Worm (Caenorhabditis elegans): ENCODE measurements around the gene wago-5.

The wago-5 gene

ce11 chrII:5828486-5828885 lies 13.2 kb upstream of the wago-5 start, which contains the start of gene ZK1248.11:
ZK1248.11 (minus strand) TSS chrII:5828586.
- no peak for TF ChIP-seq klf-2 (GFP tag; conservative IDR thresholded peaks at IDR 0.05)
- TF ChIP-seq tab-1 (GFP tag; IDR thresholded peaks at IDR 0.05) = no peak
- TF ChIP-seq med-1 (GFP tag; optimal IDR thresholded peaks at IDR 0.05; ENCODE audit: insufficient read depth) = no peak
- TF ChIP-seq ztf-29 (GFP tag; IDR thresholded peaks at IDR 0.05) = no peak

- TF ChIP-seq tab-1 (GFP tag; IDR thresholded peaks at IDR 0.05) (no peak), klf-2 (GFP tag; conservative IDR thresholded peaks at IDR 0.05) (no peak), T22C8.4 (GFP tag; IDR thresholded peaks at IDR 0.05) (no peak), ref-1 (GFP tag; conservative IDR thresholded peaks at IDR 0.05) (no peak), ztf-23 (GFP tag; IDR thresholded peaks at IDR 0.05) (no peak), flt-1 (GFP tag; IDR thresholded peaks at IDR 0.05) (no peak)
These were observed 12.1 kb upstream of the wago-5 start, which contains the start of gene tbc-2 for ce11 chrII:5827364-5827763. tbc-2 (minus strand) TSS chrII:5827443.

- TF ChIP-seq klf-2 (GFP tag; conservative IDR thresholded peaks at IDR 0.05) (no peak), ref-1 (GFP tag; conservative IDR thresholded peaks at IDR 0.05) (no peak), tab-1 (GFP tag; IDR thresholded peaks at IDR 0.05) (no peak), cog-1 (tag; optimal IDR thresholded peaks at IDR 0.05) (no peak), med-1 (GFP tag; optimal IDR thresholded peaks at IDR 0.05; ENCODE audit: insufficient read depth) (no peak), ztf-23 (GFP tag; IDR thresholded peaks at IDR 0.05) (no peak), ztf-29 (GFP tag; IDR thresholded peaks at IDR 0.05) (no peak), flt-1 (GFP tag; IDR thresholded peaks at IDR 0.05) (no peak), T22C8.4 (GFP tag; IDR thresholded peaks at IDR 0.05) (no peak)
These were observed 5.0 kb upstream of the wago-5 start, which contains the start of gene ehs-1 for ce11 chrII:5820282-5820762. ehs-1 (plus strand) TSS chrII:5820712.

ce11 chrII:5819655-5820054 lies 4.4 kb upstream of the wago-5 start:
- TF ChIP-seq flt-1 (GFP tag; IDR thresholded peaks at IDR 0.05) (peak; percentile 52; the same call in 1 of the 2 replicates), klf-2 (GFP tag; conservative IDR thresholded peaks at IDR 0.05) (no peak), med-1 (GFP tag; optimal IDR thresholded peaks at IDR 0.05; ENCODE audit: insufficient read depth) (no peak), ztf-23 (GFP tag; IDR thresholded peaks at IDR 0.05) (0 out of 2 replicates have a peak, but pooled peaks have one; percentile 48)

ce11 chrII:5818298-5818697 lies 3.0 kb upstream of the wago-5 start, which contains the start of gene ZK1248.4:
ZK1248.4 (plus strand) TSS chrII:5818598.
- TF ChIP-seq ztf-29 (GFP tag; IDR thresholded peaks at IDR 0.05) (no peak), cog-1 (tag; optimal IDR thresholded peaks at IDR 0.05) (no peak), T22C8.4 (GFP tag; IDR thresholded peaks at IDR 0.05) (no peak), ztf-23 (GFP tag; IDR thresholded peaks at IDR 0.05) (no peak), flt-1 (GFP tag; IDR thresholded peaks at IDR 0.05) (no peak), ref-1 (GFP tag; conservative IDR thresholded peaks at IDR 0.05) (no peak), klf-2 (GFP tag; conservative IDR thresholded peaks at IDR 0.05) (no peak), med-1 (GFP tag; optimal IDR thresholded peaks at IDR 0.05; ENCODE audit: insufficient read depth) (no peak), tab-1 (GFP tag; IDR thresholded peaks at IDR 0.05) (no peak)

ce11 chrII:5816346-5816745 lies 1.1 kb upstream of the wago-5 start, which contains the start of gene ZK1248.20:
ZK1248.20 (plus strand) TSS chrII:5816646.
- no peak for TF ChIP-seq ref-1 (GFP tag; conservative IDR thresholded peaks at IDR 0.05)
- TF ChIP-seq flt-1 (GFP tag; IDR thresholded peaks at IDR 0.05) = no peak
- TF ChIP-seq cog-1 (tag; optimal IDR thresholded peaks at IDR 0.05) = no peak

- no peak for TF ChIP-seq ref-1 (GFP tag; conservative IDR thresholded peaks at IDR 0.05)
- TF ChIP-seq med-1 (GFP tag; optimal IDR thresholded peaks at IDR 0.05; ENCODE audit: insufficient read depth) = no peak
- no peak for TF ChIP-seq flt-1 (GFP tag; IDR thresholded peaks at IDR 0.05)
- no peak for TF ChIP-seq cog-1 (tag; optimal IDR thresholded peaks at IDR 0.05)
- no peak for TF ChIP-seq tab-1 (GFP tag; IDR thresholded peaks at IDR 0.05)
- no peak for TF ChIP-seq klf-2 (GFP tag; conservative IDR thresholded peaks at IDR 0.05)
- no peak for TF ChIP-seq T22C8.4 (GFP tag; IDR thresholded peaks at IDR 0.05)
- no peak for TF ChIP-seq ztf-23 (GFP tag; IDR thresholded peaks at IDR 0.05)
- no peak for TF ChIP-seq ztf-29 (GFP tag; IDR thresholded peaks at IDR 0.05)
These were observed 5.1 kb downstream of the wago-5 start, which contains the start of the genes msp-64 and ZK1248.5 for ce11 chrII:5810230-5810629. msp-64 (minus strand) TSS chrII:5810330. ZK1248.5 (plus strand) TSS chrII:5810514.

ce11 chrII:5806563-5806962 lies 8.7 kb downstream of the wago-5 start:
- TF ChIP-seq cog-1 (tag; optimal IDR thresholded peaks at IDR 0.05) = no peak
- no peak for TF ChIP-seq ztf-29 (GFP tag; IDR thresholded peaks at IDR 0.05)

- TF ChIP-seq ztf-29 (GFP tag; IDR thresholded peaks at IDR 0.05) (no peak), ref-1 (GFP tag; conservative IDR thresholded peaks at IDR 0.05) (no peak), cog-1 (tag; optimal IDR thresholded peaks at IDR 0.05) (no peak), klf-2 (GFP tag; conservative IDR thresholded peaks at IDR 0.05) (no peak), ztf-23 (GFP tag; IDR thresholded peaks at IDR 0.05) (no peak), T22C8.4 (GFP tag; IDR thresholded peaks at IDR 0.05) (no peak), med-1 (GFP tag; optimal IDR thresholded peaks at IDR 0.05; ENCODE audit: insufficient read depth) (no peak)
These were observed 10.0 kb downstream of the wago-5 start, which contains the start of gene K05F1.10 for ce11 chrII:5805303-5805702. K05F1.10 (minus strand) TSS chrII:5805473.

- TF ChIP-seq tab-1 (GFP tag; IDR thresholded peaks at IDR 0.05) = no peak
- no peak for TF ChIP-seq ztf-23 (GFP tag; IDR thresholded peaks at IDR 0.05)
- TF ChIP-seq cog-1 (tag; optimal IDR thresholded peaks at IDR 0.05) = no peak
- TF ChIP-seq ref-1 (GFP tag; conservative IDR thresholded peaks at IDR 0.05) = no peak
- TF ChIP-seq ztf-29 (GFP tag; IDR thresholded peaks at IDR 0.05) = no peak
- no peak for TF ChIP-seq flt-1 (GFP tag; IDR thresholded peaks at IDR 0.05)
- no peak for TF ChIP-seq T22C8.4 (GFP tag; IDR thresholded peaks at IDR 0.05)
These were observed 11.0 kb downstream of the wago-5 start for ce11 chrII:5804288-5804687.

ce11 chrII:5801075-5801474 lies 14.2 kb downstream of the wago-5 start, which contains the start of the genes K05F1.9 and K05F1.1:
K05F1.9 (minus strand) TSS chrII:5801175.
K05F1.1 (plus strand) TSS chrII:5801382.
- TF ChIP-seq tab-1 (GFP tag; IDR thresholded peaks at IDR 0.05) = no peak
- no peak for TF ChIP-seq med-1 (GFP tag; optimal IDR thresholded peaks at IDR 0.05; ENCODE audit: insufficient read depth)
- no peak for TF ChIP-seq flt-1 (GFP tag; IDR thresholded peaks at IDR 0.05)
- no peak for TF ChIP-seq ztf-23 (GFP tag; IDR thresholded peaks at IDR 0.05)
- TF ChIP-seq klf-2 (GFP tag; conservative IDR thresholded peaks at IDR 0.05) = no peak
- no peak for TF ChIP-seq ref-1 (GFP tag; conservative IDR thresholded peaks at IDR 0.05)
- TF ChIP-seq cog-1 (tag; optimal IDR thresholded peaks at IDR 0.05) = no peak
- TF ChIP-seq ztf-29 (GFP tag; IDR thresholded peaks at IDR 0.05) = no peak
